Worm (Caenorhabditis elegans): Measurements from ENCODE around the gene pxf-1.

The pxf-1 gene

DNA sequence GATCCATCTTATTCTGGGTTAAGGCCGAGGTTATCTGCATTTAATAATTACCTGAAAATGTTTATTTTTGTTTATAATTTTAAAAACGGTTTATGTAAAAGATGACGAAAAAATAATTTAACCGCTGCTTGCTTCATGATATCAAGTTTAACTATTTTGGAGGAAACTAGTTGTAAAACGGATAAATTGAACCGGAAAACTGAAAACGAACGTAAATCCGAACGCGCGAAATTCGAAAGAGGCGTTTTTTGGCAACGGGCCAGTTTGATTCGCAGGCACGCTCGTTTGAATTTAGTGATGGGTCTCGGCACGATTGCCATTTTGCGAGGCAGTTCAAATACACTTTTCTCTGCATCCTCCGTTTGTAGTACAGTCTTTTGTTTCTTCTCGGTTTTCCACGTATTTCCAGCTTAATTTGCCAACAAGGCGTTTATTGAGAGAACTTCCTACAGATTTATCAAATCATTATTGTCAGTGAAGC, 45.2 kb downstream of the pxf-1 start, which contains the start of the genes gtbp-1 and K08F4.3 (continued):
- TF ChIP-seq C34F6.9 (tag; optimal IDR thresholded peaks at IDR 0.05) (peak; percentile 86), ZK546.5 (tag; optimal IDR thresholded peaks at IDR 0.05) (peak; percentile 80), sma-3 (GFP tag; optimal IDR thresholded peaks at IDR 0.05) (peak; percentile 66), nhr-6 (tag; optimal IDR thresholded peaks at IDR 0.05) (no peak), dmd-4 (tag; optimal IDR thresholded peaks at IDR 0.05) (no peak), ceh-82 (tag; optimal IDR thresholded peaks at IDR 0.05) (no peak), crh-2 (tag; optimal IDR thresholded peaks at IDR 0.05) (peak; percentile 94), unc-55 (GFP tag; optimal IDR thresholded peaks at IDR 0.05) (peak; percentile 94), fos-1 (tag; optimal IDR thresholded peaks at IDR 0.05) (no peak), skn-1 (tag; optimal IDR thresholded peaks at IDR 0.05) (no peak), zag-1 (tag; optimal IDR thresholded peaks at IDR 0.05) (peak; percentile 20), snpc-4 (tag; optimal IDR thresholded peaks at IDR 0.05) (peak; percentile 10), ztf-1 (GFP tag; conservative IDR thresholded peaks at IDR 0.05) (no peak)

DNA sequence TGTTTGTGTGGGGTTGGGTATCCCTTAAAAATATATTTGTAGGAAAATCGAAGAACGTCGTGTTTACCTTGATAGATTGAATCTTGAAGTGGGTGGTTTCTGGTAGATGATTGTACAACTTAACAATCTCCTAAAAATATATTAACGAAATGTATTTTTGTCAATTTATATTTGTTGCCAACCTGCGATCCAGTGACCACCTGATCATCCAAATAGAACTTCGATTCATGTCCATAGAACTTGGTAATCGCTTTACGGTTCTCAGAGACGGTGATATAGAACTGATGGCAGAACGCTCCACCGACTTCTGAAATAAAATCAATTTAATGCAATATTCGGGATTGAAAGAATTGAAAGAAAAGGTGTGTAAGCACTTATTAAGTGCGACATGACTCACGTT, 45.7 kb downstream of the pxf-1 start:
- TF ChIP-seq ztf-1 (GFP tag; conservative IDR thresholded peaks at IDR 0.05): no peak
- TF ChIP-seq aly-2 (tag; optimal IDR thresholded peaks at IDR 0.05): no peak
- no peak for TF ChIP-seq F13H6.1 (tag; optimal IDR thresholded peaks at IDR 0.05)
- no peak for TF ChIP-seq nhr-10 (tag; optimal IDR thresholded peaks at IDR 0.05)
- TF ChIP-seq crh-2 (tag; optimal IDR thresholded peaks at IDR 0.05): no peak

DNA sequence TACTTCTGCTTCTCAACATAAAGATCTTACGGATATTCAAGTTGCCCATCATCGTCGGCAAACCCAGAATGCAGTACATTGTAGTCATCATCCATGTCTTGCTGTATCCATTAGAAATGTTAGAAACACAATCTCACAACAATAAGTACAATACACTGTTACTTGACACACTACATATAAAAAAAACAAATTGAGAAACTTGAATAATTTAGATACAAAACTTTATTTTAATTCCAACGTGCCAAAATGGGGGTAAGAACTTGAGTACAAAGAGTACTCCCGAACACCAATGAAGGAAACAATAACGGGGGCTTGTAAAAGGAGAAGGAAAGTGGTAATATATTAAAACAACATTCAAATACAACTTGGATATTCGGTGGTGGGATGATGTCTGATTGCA, 47.6 kb downstream of the pxf-1 start, which contains the start of gene ctf-18:
Gene ctf-18 (minus strand): TSS at position 101 of the 400 bp plus-strand sequence.
- TF ChIP-seq alr-1 (tag; optimal IDR thresholded peaks at IDR 0.05) (no peak), ama-1 (optimal IDR thresholded peaks at IDR 0.05) (no peak), sma-9 (GFP tag; optimal IDR thresholded peaks at IDR 0.05) (no peak), sma-9 (tag; optimal IDR thresholded peaks at IDR 0.05) (no peak), unc-62 (GFP tag; optimal IDR thresholded peaks at IDR 0.05) (no peak), C34F6.9 (tag; optimal IDR thresholded peaks at IDR 0.05) (no peak), nhr-25 (tag; optimal IDR thresholded peaks at IDR 0.05) (no peak), blmp-1 (tag; optimal IDR thresholded peaks at IDR 0.05; ENCODE audit: insufficient read depth) (no peak), ceh-82 (tag; optimal IDR thresholded peaks at IDR 0.05) (no peak), Y55F3AM.14 (GFP tag; optimal IDR thresholded peaks at IDR 0.05) (no peak), ZK546.5 (tag; optimal IDR thresholded peaks at IDR 0.05) (no peak), sma-3 (GFP tag; optimal IDR thresholded peaks at IDR 0.05) (no peak)

DNA sequence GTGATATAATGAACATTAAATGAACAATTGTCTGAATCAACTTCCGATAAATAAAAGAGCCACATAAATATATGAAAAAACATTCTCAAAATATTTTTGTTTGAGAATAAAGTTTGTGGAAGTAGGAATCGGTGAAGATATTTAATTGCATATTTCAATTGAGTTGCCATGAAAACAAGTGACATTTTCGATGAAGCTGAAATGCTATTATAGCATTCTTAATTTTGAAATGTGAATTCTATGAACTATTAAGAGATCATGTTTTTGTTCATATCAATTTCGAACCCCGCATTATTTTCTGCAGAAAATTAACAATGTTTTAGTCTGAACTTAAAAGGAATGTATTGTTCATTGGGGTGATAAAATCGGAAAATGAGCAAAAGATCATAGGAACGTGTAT, 51.9 kb downstream of the pxf-1 start, which contains the start of gene irld-21:
Gene irld-21 (minus strand): TSS at position 101 of the 400 bp plus-strand sequence.
- TF ChIP-seq peb-1 (tag; optimal IDR thresholded peaks at IDR 0.05): no peak

DNA sequence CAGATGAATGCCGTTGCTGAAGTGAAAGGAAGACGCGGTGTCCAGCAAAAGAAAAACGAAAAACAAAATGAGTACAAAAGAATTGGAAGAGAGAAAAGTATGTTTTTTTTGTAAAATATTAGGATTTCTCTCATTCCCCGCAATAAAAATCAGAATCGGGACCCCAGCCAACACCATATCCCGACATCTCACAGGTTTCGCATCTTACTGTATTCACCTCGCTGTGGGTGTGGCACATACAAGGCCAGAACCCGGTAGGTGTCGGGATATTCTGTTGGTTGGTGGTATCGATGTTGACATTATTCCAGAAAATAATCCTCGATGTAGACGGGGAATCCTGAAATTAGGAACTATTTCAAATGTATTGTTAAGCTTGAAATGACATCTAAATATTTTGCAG, 57.4 kb downstream of the pxf-1 start:
- TF ChIP-seq lin-13 (GFP tag; optimal IDR thresholded peaks at IDR 0.05): no peak
- TF ChIP-seq nhr-11 (tag; optimal IDR thresholded peaks at IDR 0.05): no peak
- TF ChIP-seq ztf-4 (tag; optimal IDR thresholded peaks at IDR 0.05): no peak
- TF ChIP-seq snpc-4 (tag; optimal IDR thresholded peaks at IDR 0.05): no peak
- no peak for TF ChIP-seq nhr-129 (tag; optimal IDR thresholded peaks at IDR 0.05)
- no peak for TF ChIP-seq crh-2 (tag; optimal IDR thresholded peaks at IDR 0.05)
- TF ChIP-seq nhr-10 (tag; optimal IDR thresholded peaks at IDR 0.05): no peak
- TF ChIP-seq Y55F3AM.14 (GFP tag; optimal IDR thresholded peaks at IDR 0.05): no peak
- no peak for TF ChIP-seq peb-1 (tag; optimal IDR thresholded peaks at IDR 0.05)
- no peak for TF ChIP-seq ztf-11 (tag; optimal IDR thresholded peaks at IDR 0.05)
- TF ChIP-seq ZK546.5 (tag; optimal IDR thresholded peaks at IDR 0.05): no peak
- TF ChIP-seq elt-1 (tag; optimal IDR thresholded peaks at IDR 0.05): no peak
- TF ChIP-seq mdl-1 (tag; optimal IDR thresholded peaks at IDR 0.05): no peak
- TF ChIP-seq R02D3.7 (tag; optimal IDR thresholded peaks at IDR 0.05): no peak
- no peak for TF ChIP-seq ceh-16 (tag; optimal IDR thresholded peaks at IDR 0.05)
- no peak for TF ChIP-seq nhr-23 (tag; optimal IDR thresholded peaks at IDR 0.05)
- no peak for TF ChIP-seq fos-1 (tag; optimal IDR thresholded peaks at IDR 0.05)
- TF ChIP-seq F13H6.1 (tag; optimal IDR thresholded peaks at IDR 0.05): no peak
- no peak for TF ChIP-seq blmp-1 (tag; optimal IDR thresholded peaks at IDR 0.05; ENCODE audit: insufficient read depth)
- no peak for TF ChIP-seq sma-3 (GFP tag; optimal IDR thresholded peaks at IDR 0.05)
